Fruit fly (Drosophila melanogaster) Kc167 (cell line): ENCODE data around the gene Cpr62Ba.

Experiments used
- Myc ChIP-seq: fragments of >200 bp; optimal IDR thresholded peaks from 2 replicates; lab custom pipeline; 2017; ENCODE audit warnings: missing external identifiers
- Sin3A ChIP-seq: fragments of >200 bp; optimal IDR thresholded peaks from 2 replicates; lab custom pipeline; 2018; ENCODE audit warnings: missing external identifiers
- h ChIP-seq: fragments of >200 bp; optimal IDR thresholded peaks from 3 replicates; lab custom pipeline; 2018; ENCODE audit warnings: missing external identifiers
- insv ChIP-seq: fragments of >200 bp; optimal IDR thresholded peaks from 3 replicates; lab custom pipeline; 2018; ENCODE audit warnings: missing external identifiers
- psq ChIP-seq: fragments of >200 bp; optimal IDR thresholded peaks from 2 replicates; lab custom pipeline; 2017; ENCODE audit warnings: missing external identifiers
- ttk ChIP-seq: sonication (Bioruptor generic); optimal IDR thresholded peaks from 2 replicates; lab custom pipeline; 2017; ENCODE audit warnings: missing external identifiers

Gene Cpr62Ba

dm6 chr3L:1856467-1857350 lies 25.1 kb upstream of the Cpr62Ba start, which contains the start of gene CG12024:
CG12024 (plus strand) TSS chr3L:1857165.
- TF ChIP-seq h (no peak), insv (lab: Kevin White, UChicago) (no peak), Myc (lab: Kevin White, UChicago) (no peak), Sin3A (lab: Kevin White, UChicago) (no peak), ttk (lab: Kevin White, UChicago) (no peak), psq (lab: Kevin White, UChicago) (no peak)

dm6 chr3L:1855491-1855890 lies 23.9 kb upstream of the Cpr62Ba start, which contains the start of gene CNMa:
CNMa (minus strand) TSS chr3L:1855591.
- no peak for TF ChIP-seq ttk (lab: Kevin White, UChicago)
- no peak for TF ChIP-seq psq (lab: Kevin White, UChicago)
- no peak for TF ChIP-seq Sin3A (lab: Kevin White, UChicago)
- no peak for TF ChIP-seq Myc (lab: Kevin White, UChicago)
- TF ChIP-seq h, result no peak
- no peak for TF ChIP-seq insv (lab: Kevin White, UChicago)

- TF ChIP-seq h (no peak), ttk (lab: Kevin White, UChicago) (no peak), Myc (lab: Kevin White, UChicago) (no peak), Sin3A (lab: Kevin White, UChicago) (no peak), psq (lab: Kevin White, UChicago) (no peak), insv (lab: Kevin White, UChicago) (no peak)
Observed at dm6 chr3L:1853277-1853676, 21.7 kb upstream of the Cpr62Ba start.

- TF ChIP-seq Myc (lab: Kevin White, UChicago) (no peak), psq (lab: Kevin White, UChicago) (no peak), Sin3A (lab: Kevin White, UChicago) (no peak), insv (lab: Kevin White, UChicago) (no peak), ttk (lab: Kevin White, UChicago) (no peak), h (no peak)
Observed at dm6 chr3L:1850498-1850897, 18.9 kb upstream of the Cpr62Ba start.

- TF ChIP-seq psq (lab: Kevin White, UChicago) (no peak), h (no peak), Myc (lab: Kevin White, UChicago) (no peak), Sin3A (lab: Kevin White, UChicago) (no peak), insv (lab: Kevin White, UChicago) (no peak), ttk (lab: Kevin White, UChicago) (no peak)
Observed at dm6 chr3L:1844600-1844999, 13.0 kb upstream of the Cpr62Ba start.

dm6 chr3L:1841984-1842383 lies 10.4 kb upstream of the Cpr62Ba start, which contains the start of gene Cpr62Bc:
Cpr62Bc (minus strand) TSS chr3L:1842084.
- no peak for TF ChIP-seq ttk (lab: Kevin White, UChicago)
- no peak for TF ChIP-seq psq (lab: Kevin White, UChicago)
- TF ChIP-seq Myc (lab: Kevin White, UChicago), result no peak

- TF ChIP-seq psq (lab: Kevin White, UChicago), result no peak
Observed at dm6 chr3L:1835064-1835463, 3.5 kb upstream of the Cpr62Ba start, which contains the start of gene Cpr62Bb. Cpr62Bb (minus strand) TSS chr3L:1835164.

dm6 chr3L:1829539-1829938 lies 2.0 kb downstream of the Cpr62Ba start:
- no peak for TF ChIP-seq psq (lab: Kevin White, UChicago)
- no peak for TF ChIP-seq Sin3A (lab: Kevin White, UChicago)
- no peak for TF ChIP-seq Myc (lab: Kevin White, UChicago)
- TF ChIP-seq insv (lab: Kevin White, UChicago), result no peak
- TF ChIP-seq ttk (lab: Kevin White, UChicago), result no peak
- no peak for TF ChIP-seq h

dm6 chr3L:1827809-1828371 lies 3.7 kb downstream of the Cpr62Ba start:
- TF ChIP-seq Myc (lab: Kevin White, UChicago) (no peak), psq (lab: Kevin White, UChicago) (no peak), h (no peak), Sin3A (lab: Kevin White, UChicago) (no peak), insv (lab: Kevin White, UChicago) (no peak), ttk (lab: Kevin White, UChicago) (no peak)

- TF ChIP-seq insv (lab: Kevin White, UChicago), result no peak
- TF ChIP-seq ttk (lab: Kevin White, UChicago), result no peak
- TF ChIP-seq h, result no peak
- TF ChIP-seq psq (lab: Kevin White, UChicago), result no peak
- TF ChIP-seq Sin3A (lab: Kevin White, UChicago), result no peak
- no peak for TF ChIP-seq Myc (lab: Kevin White, UChicago)
Observed at dm6 chr3L:1822365-1822764, 9.2 kb downstream of the Cpr62Ba start.

dm6 chr3L:1821140-1821539 lies 10.4 kb downstream of the Cpr62Ba start:
- TF ChIP-seq h, result no peak
- no peak for TF ChIP-seq psq (lab: Kevin White, UChicago)
- TF ChIP-seq ttk (lab: Kevin White, UChicago), result no peak

dm6 chr3L:1818834-1819233 lies 12.7 kb downstream of the Cpr62Ba start:
- TF ChIP-seq h (no peak), Sin3A (lab: Kevin White, UChicago) (no peak), insv (lab: Kevin White, UChicago) (no peak), ttk (lab: Kevin White, UChicago) (no peak), psq (lab: Kevin White, UChicago) (no peak), Myc (lab: Kevin White, UChicago) (no peak)
